Worm (Caenorhabditis elegans) whole organism, young adult: ENCODE results near the gene hsp-17.

Source experiments
- Y53F4B.3 ChIP-seq: fragments of 200-800 bp; sonication (Bioruptor generic); IDR thresholded peaks from 2 replicates; pipeline ENCODE4 v1.3.6; 2022; ENCODE audit warnings: missing genetic modification reagents, missing genetic modification characterization, missing compliant biosample characterization
- Y56A3A.18 ChIP-seq: fragments of 200-800 bp; sonication (Bioruptor generic); IDR thresholded peaks from 2 replicates; pipeline ENCODE4 v1.3.6; 2022; ENCODE audit warnings: missing genetic modification reagents, missing genetic modification characterization, missing compliant biosample characterization
- chd-7 ChIP-seq: sonication (generic microtip); optimal IDR thresholded peaks from 2 replicates; lab custom pipeline; 2016; ENCODE audit warnings: mild to moderate bottlenecking, missing genetic modification characterization, moderate library complexity, missing compliant biosample characterization
- egl-18 ChIP-seq: fragments of 200-800 bp; sonication (Bioruptor generic); IDR thresholded peaks from 2 replicates; pipeline ENCODE4 v1.3.6; 2022; ENCODE audit warnings: missing genetic modification reagents, missing genetic modification characterization, missing compliant biosample characterization
- nhr-120 ChIP-seq: fragments of 200-800 bp; sonication (Bioruptor generic); IDR thresholded peaks from 2 replicates; pipeline ENCODE4 v1.3.6; 2022; ENCODE audit warnings: missing genetic modification characterization, missing compliant biosample characterization
- pha-4 ChIP-seq: fragments of 150-350 bp; sonication (generic microtip); optimal IDR thresholded peaks from 2 replicates; lab custom pipeline; 2014; ENCODE audit warnings: missing biosample characterization, missing genetic modification reagents, missing genetic modification characterization
- rec-8 ChIP-seq, 2 experiments: sonication (generic microtip); optimal IDR thresholded peaks; 2 replicates each; lab custom pipeline; 2016; ENCODE audit warnings: mild to moderate bottlenecking in 2 of 2, missing genetic modification characterization in 2 of 2, missing genetic modification reagents in 2 of 2, missing genotype in 2 of 2, missing biosample characterization in 1 of 2, missing compliant biosample characterization in 1 of 2, moderate library complexity in 1 of 2
- sea-2 ChIP-seq: fragments of 200-800 bp; sonication (Bioruptor generic); IDR thresholded peaks from 2 replicates; pipeline ENCODE4 v1.3.6; 2022; ENCODE audit warnings: missing genetic modification characterization, missing compliant biosample characterization
- unc-130 ChIP-seq: sonication (generic microtip); optimal IDR thresholded peaks from 2 replicates; lab custom pipeline; 2016; ENCODE audit warnings: missing genetic modification reagents, missing genetic modification characterization, missing compliant biosample characterization
- unc-62 ChIP-seq: fragments of 150-350 bp; optimal IDR thresholded peaks from 2 replicates; lab custom pipeline; 2014; ENCODE audit warnings: missing biosample characterization, missing genetic modification reagents, missing genetic modification characterization
- xnd-1 ChIP-seq: sonication (generic microtip); optimal IDR thresholded peaks from 2 replicates; lab custom pipeline; 2016; ENCODE audit warnings: missing genotype, missing genetic modification reagents, missing genetic modification characterization, missing compliant biosample characterization
- zfh-2 ChIP-seq: fragments of 200-800 bp; sonication (Bioruptor generic); conservative IDR thresholded peaks from 2 replicates; pipeline ENCODE4 v1.3.6; 2022; ENCODE audit warnings: missing genetic modification reagents, missing genetic modification characterization, missing compliant biosample characterization

ce11 chrV:8351371-8351770 lies 34.4 kb downstream of the hsp-17 start, which contains the start of gene srsx-22:
- TF ChIP-seq nhr-120 (GFP tag; lab: Robert Waterston, UW): no peak
- TF ChIP-seq rec-8 (tag; optimal IDR thresholded peaks at IDR 0.05; lab: Kevin White, UChicago): no peak
- no peak for TF ChIP-seq Y56A3A.18 (GFP tag; lab: Robert Waterston, UW)
- no peak for TF ChIP-seq sea-2 (GFP tag; lab: Robert Waterston, UW)
- TF ChIP-seq egl-18: no peak
- TF ChIP-seq unc-62 (GFP tag; lab: Kevin White, UChicago): no peak
- TF ChIP-seq unc-130 (GFP tag; lab: Kevin White, UChicago): no peak
- TF ChIP-seq Y53F4B.3 (GFP tag; lab: Robert Waterston, UW): no peak
- TF ChIP-seq xnd-1 (tag; lab: Kevin White, UChicago): no peak
- TF ChIP-seq chd-7 (tag; lab: Kevin White, UChicago): no peak
- no peak for TF ChIP-seq pha-4
- no peak for TF ChIP-seq zfh-2
